Fruit fly (Drosophila melanogaster) whole organism, embryonic: Measurements from ENCODE around the gene Obp99b.

ENCODE experiments used
- Awh ChIP-seq: fragments of 200-800 bp; sonication (Bioruptor generic); IDR thresholded peaks from 2 replicates; pipeline ENCODE4, ENCODE4 v1.3.6; 2022; ENCODE audit warnings: missing biosample characterization, missing genetic modification characterization
- CG10959 ChIP-seq: fragments of 200-800 bp; sonication (Bioruptor generic); IDR thresholded peaks from 2 replicates; pipeline ENCODE4 v1.3.6; 2022; ENCODE audit warnings: missing biosample characterization, missing genetic modification characterization
- CG11504 ChIP-seq: fragments of 200-800 bp; sonication (Bioruptor generic); optimal IDR thresholded peaks from 3 replicates; lab custom pipeline; 2019; ENCODE audit warnings: missing biosample characterization, mild to moderate bottlenecking, missing genetic modification characterization, moderate library complexity
- CG11695 ChIP-seq: fragments of 200-800 bp; sonication (Bioruptor generic); IDR thresholded peaks from 3 replicates; pipeline ENCODE4 v1.3.6; 2022; ENCODE audit warnings: missing biosample characterization, missing genetic modification characterization
- CG12155 ChIP-seq: fragments of 200-800 bp; sonication (Bioruptor generic); optimal IDR thresholded peaks from 3 replicates; lab custom pipeline; 2016; ENCODE audit warnings: missing biosample characterization, missing genetic modification characterization
- CG12299 ChIP-seq: fragments of 200-800 bp; sonication (Bioruptor generic); optimal IDR thresholded peaks from 2 replicates; lab custom pipeline; 2018; ENCODE audit warnings: missing biosample characterization, mild to moderate bottlenecking, missing genetic modification characterization
- CG15073 ChIP-seq: fragments of 200-800 bp; sonication (Bioruptor generic); optimal IDR thresholded peaks from 2 replicates; lab custom pipeline; 2016; ENCODE audit warnings: missing biosample characterization, missing genetic modification characterization
- CG1602 ChIP-seq: fragments of 200-800 bp; sonication (Bioruptor generic); optimal IDR thresholded peaks from 3 replicates; lab custom pipeline; 2016; ENCODE audit warnings: missing biosample characterization, missing genetic modification characterization
- CG16779 ChIP-seq: fragments of 200-800 bp; sonication (Bioruptor generic); IDR thresholded peaks from 2 replicates; pipeline ENCODE4 v1.3.6; 2022; ENCODE audit warnings: missing biosample characterization, missing genetic modification characterization
- CG17328 ChIP-seq: fragments of 200-800 bp; sonication (Bioruptor generic); IDR thresholded peaks from 2 replicates; pipeline ENCODE4 v1.3.6; 2022; ENCODE audit warnings: missing biosample characterization, missing genetic modification characterization
- CG18011 ChIP-seq: fragments of 200-800 bp; sonication (Bioruptor generic); optimal IDR thresholded peaks from 2 replicates; lab custom pipeline; 2017; ENCODE audit warnings: missing biosample characterization, missing genetic modification characterization, mild to moderate bottlenecking, moderate library complexity, missing genotype
- CG2875 ChIP-seq: fragments of 200-800 bp; sonication (Bioruptor generic); optimal IDR thresholded peaks from 2 replicates; lab custom pipeline; 2017; ENCODE audit warnings: missing biosample characterization, mild to moderate bottlenecking, missing genetic modification characterization, missing genetic modification reagents
- CG31388 ChIP-seq: fragments of 200-800 bp; sonication (Bioruptor generic); optimal IDR thresholded peaks from 2 replicates; lab custom pipeline; 2016; ENCODE audit warnings: missing biosample characterization, missing genetic modification characterization
- CG4424 ChIP-seq: fragments of 200-800 bp; sonication (Bioruptor generic); optimal IDR thresholded peaks from 3 replicates; lab custom pipeline; 2016; ENCODE audit warnings: missing biosample characterization, missing genetic modification characterization
- CG6765 ChIP-seq: fragments of 200-800 bp; sonication (Bioruptor generic); optimal IDR thresholded peaks from 3 replicates; lab custom pipeline; 2017; ENCODE audit warnings: missing biosample characterization, mild to moderate bottlenecking, missing genetic modification characterization
- CG6854 ChIP-seq: fragments of 200-800 bp; sonication (Bioruptor generic); optimal IDR thresholded peaks from 3 replicates; lab custom pipeline; 2017; ENCODE audit warnings: missing biosample characterization, mild to moderate bottlenecking, missing genetic modification characterization
- CG7271 ChIP-seq: fragments of 200-800 bp; sonication (Bioruptor generic); optimal IDR thresholded peaks from 2 replicates; lab custom pipeline; 2018; ENCODE audit warnings: missing biosample characterization, mild to moderate bottlenecking, missing genetic modification characterization, moderate library complexity
- CG7372 ChIP-seq: fragments of 200-800 bp; sonication (Bioruptor generic); IDR thresholded peaks from 2 replicates; pipeline ENCODE4 v1.3.6; 2022; ENCODE audit warnings: missing biosample characterization, missing genetic modification characterization
- CG8290 ChIP-seq, 3 experiments: fragments of 200-800 bp; sonication (Bioruptor generic); optimal IDR thresholded peaks; 2 replicates each; lab custom pipeline; 2016 to 2019; ENCODE audit warnings: missing biosample characterization in 3 of 3, missing genetic modification characterization in 3 of 3, mild to moderate bottlenecking in 2 of 3, moderate library complexity in 1 of 3
- CG8388 ChIP-seq: fragments of 200-800 bp; sonication (Bioruptor generic); optimal IDR thresholded peaks from 2 replicates; lab custom pipeline; 2019; ENCODE audit warnings: missing biosample characterization, mild to moderate bottlenecking, missing genetic modification characterization, moderate library complexity
- CTCF ChIP-seq: fragments of 200-800 bp; sonication (Bioruptor generic); optimal IDR thresholded peaks from 2 replicates; lab custom pipeline; 2017; ENCODE audit warnings: missing biosample characterization, mild to moderate bottlenecking, missing genetic modification characterization, moderate library complexity
- E2f1 ChIP-seq: fragments of 200-800 bp; sonication (Bioruptor generic); IDR thresholded peaks from 2 replicates; pipeline ENCODE4 v1.3.6; 2022; ENCODE audit warnings: missing biosample characterization, missing genetic modification characterization
- GATAe ChIP-seq: fragments of 200-800 bp; sonication (Bioruptor generic); conservative IDR thresholded peaks from 2 replicates; pipeline ENCODE4 v1.3.6; 2022; ENCODE audit warnings: missing biosample characterization, missing genetic modification characterization
- HLHmδ ChIP-seq: fragments of 200-800 bp; sonication (Bioruptor generic); optimal IDR thresholded peaks from 2 replicates; lab custom pipeline; 2018; ENCODE audit warnings: missing biosample characterization, mild to moderate bottlenecking, missing genetic modification characterization, moderate library complexity
- Hmx ChIP-seq: fragments of 200-800 bp; sonication (Bioruptor generic); optimal IDR thresholded peaks from 2 replicates; lab custom pipeline; 2016; ENCODE audit warnings: missing biosample characterization, missing genetic modification characterization
- Hr78 ChIP-seq, 2 experiments: fragments of 200-800 bp in 1 of 2; fragments of >200 bp in 1 of 2; sonication (Bioruptor generic) in 1 of 2; optimal IDR thresholded peaks; 2 replicates each; lab custom pipeline; 2017 to 2019; ENCODE audit warnings: missing biosample characterization in 2 of 2, missing genetic modification characterization in 2 of 2, mild to moderate bottlenecking in 1 of 2, moderate library complexity in 1 of 2
- Jarid2 ChIP-seq: fragments of 200-800 bp; sonication (Bioruptor generic); optimal IDR thresholded peaks from 3 replicates; lab custom pipeline; 2017; ENCODE audit warnings: mild to moderate bottlenecking, missing biosample characterization, missing genetic modification reagents, missing genetic modification characterization
- NC2α ChIP-seq: fragments of 200-800 bp; sonication (Bioruptor generic); optimal IDR thresholded peaks from 2 replicates; lab custom pipeline; 2016; ENCODE audit warnings: missing biosample characterization, missing genetic modification characterization
- Sin3A ChIP-seq: fragments of >200 bp; optimal IDR thresholded peaks from 2 replicates; lab custom pipeline; 2018
- Taf1 ChIP-seq: fragments of 200-800 bp; sonication (Bioruptor generic); IDR thresholded peaks from 2 replicates; pipeline ENCODE4 v1.3.6; 2022; ENCODE audit warnings: missing biosample characterization, missing genetic modification characterization
- Vsx1 ChIP-seq: fragments of 200-800 bp; sonication (Bioruptor generic); optimal IDR thresholded peaks from 2 replicates; lab custom pipeline; 2017; ENCODE audit warnings: missing biosample characterization, mild to moderate bottlenecking, missing genetic modification characterization, missing genetic modification reagents
- Xbp1 ChIP-seq: fragments of 200-800 bp; sonication (Bioruptor generic); optimal IDR thresholded peaks from 3 replicates; lab custom pipeline; 2016; ENCODE audit warnings: missing biosample characterization, mild to moderate bottlenecking, missing genetic modification characterization
- abd-A ChIP-seq: fragments of 200-800 bp; sonication (Bioruptor generic); optimal IDR thresholded peaks from 3 replicates; lab custom pipeline; 2019; ENCODE audit warnings: missing biosample characterization, mild to moderate bottlenecking, missing genetic modification characterization, moderate library complexity
- corto ChIP-seq: fragments of 200-800 bp; sonication (Bioruptor generic); optimal IDR thresholded peaks from 2 replicates; lab custom pipeline; 2016; ENCODE audit warnings: missing biosample characterization, mild to moderate bottlenecking, missing genetic modification characterization, moderate library complexity
- dm ChIP-seq: fragments of 200-800 bp; sonication (Bioruptor generic); optimal IDR thresholded peaks from 3 replicates; lab custom pipeline; 2016; ENCODE audit warnings: missing biosample characterization, missing genetic modification characterization
- gcm2 ChIP-seq: fragments of 200-800 bp; sonication (Bioruptor generic); optimal IDR thresholded peaks from 2 replicates; lab custom pipeline; 2016; ENCODE audit warnings: missing biosample characterization, missing genetic modification characterization
- kni ChIP-seq: fragments of 200-800 bp; sonication (Bioruptor generic); optimal IDR thresholded peaks from 3 replicates; lab custom pipeline; 2017; ENCODE audit warnings: mild to moderate bottlenecking, missing biosample characterization, missing genetic modification reagents, missing genetic modification characterization
- knrl ChIP-seq: fragments of 200-800 bp; sonication (Bioruptor generic); IDR thresholded peaks from 3 replicates; pipeline ENCODE4 v1.3.6; 2022; ENCODE audit warnings: missing biosample characterization, missing genetic modification characterization; ENCODE audit not compliant: partially characterized antibody
- luna ChIP-seq: fragments of 200-800 bp; sonication (Bioruptor generic); optimal IDR thresholded peaks from 2 replicates; lab custom pipeline; 2016; ENCODE audit warnings: missing biosample characterization, missing genetic modification characterization
- mld ChIP-seq: fragments of 200-800 bp; sonication (Bioruptor generic); IDR thresholded peaks from 3 replicates; pipeline ENCODE4 v1.3.6; 2022; ENCODE audit warnings: missing biosample characterization, missing genetic modification characterization; ENCODE audit not compliant: partially characterized antibody
- nom ChIP-seq: fragments of 200-800 bp; sonication (Bioruptor generic); optimal IDR thresholded peaks from 2 replicates; lab custom pipeline; 2017; ENCODE audit warnings: missing biosample characterization, missing genetic modification characterization, mild to moderate bottlenecking, moderate library complexity, missing genetic modification reagents
- repo ChIP-seq: fragments of 200-800 bp; sonication (Bioruptor generic); optimal IDR thresholded peaks from 2 replicates; lab custom pipeline; 2016; ENCODE audit warnings: missing biosample characterization, missing genetic modification characterization
- ro ChIP-seq: fragments of 200-800 bp; sonication (Bioruptor generic); IDR thresholded peaks from 2 replicates; pipeline ENCODE4 v1.3.6; 2022; ENCODE audit warnings: missing biosample characterization, missing genetic modification characterization
- row ChIP-seq: fragments of 200-800 bp; sonication (Bioruptor generic); IDR thresholded peaks from 3 replicates; pipeline ENCODE4 v1.3.6; 2022; ENCODE audit warnings: missing biosample characterization, missing genetic modification characterization
- schlank ChIP-seq: fragments of 200-800 bp; sonication (Bioruptor generic); optimal IDR thresholded peaks from 2 replicates; lab custom pipeline; 2018; ENCODE audit warnings: missing biosample characterization, mild to moderate bottlenecking, missing genetic modification characterization
- stwl ChIP-seq: fragments of 200-800 bp; sonication (Bioruptor generic); optimal IDR thresholded peaks from 3 replicates; lab custom pipeline; 2018; ENCODE audit warnings: missing biosample characterization, mild to moderate bottlenecking, missing genetic modification characterization, moderate library complexity
- tna ChIP-seq: fragments of 200-800 bp; sonication (Bioruptor generic); IDR thresholded peaks from 2 replicates; pipeline ENCODE4 v1.3.6; 2022; ENCODE audit warnings: missing biosample characterization, missing genetic modification characterization; ENCODE audit not compliant: partially characterized antibody
- unc-4 ChIP-seq: fragments of 200-800 bp; sonication (Bioruptor generic); IDR thresholded peaks from 2 replicates; pipeline ENCODE4 v1.3.6; 2022; ENCODE audit warnings: missing biosample characterization, missing genetic modification characterization; ENCODE audit not compliant: partially characterized antibody
- usp ChIP-seq: fragments of >200 bp; optimal IDR thresholded peaks from 2 replicates; lab custom pipeline; 2017; ENCODE audit warnings: missing biosample characterization, missing genetic modification characterization
- z ChIP-seq: fragments of 200-800 bp; sonication (Bioruptor generic); IDR thresholded peaks from 3 replicates; pipeline ENCODE4 v1.3.6; 2022; ENCODE audit warnings: missing biosample characterization, missing genetic modification characterization

Obp99b gene

dm6 chr3R:29745056-29745455 is 28.4 kb upstream of the Obp99b start, which contains the start of the genes Wdr24 and IntS11 (continued):
- peak; percentile 89 for TF ChIP-seq CG12155 (GFP tag; lab: Kevin White, UChicago)
- no peak for TF ChIP-seq mld
- no peak for TF ChIP-seq CG6765 (GFP tag; lab: Kevin White, UChicago)
- TF ChIP-seq Hmx (GFP tag; lab: Kevin White, UChicago) = no peak
- TF ChIP-seq CG6854 (GFP tag; lab: Kevin White, UChicago) = no peak
- no peak for TF ChIP-seq NC2α (GFP tag; lab: Kevin White, UChicago)
- TF ChIP-seq CTCF = peak; percentile 41
- peak; percentile 93 for TF ChIP-seq CG7372 (GFP tag; lab: Robert Waterston, UW)
- no peak for TF ChIP-seq kni (GFP tag; lab: Kevin White, UChicago)
- TF ChIP-seq Awh (GFP tag; lab: Robert Waterston, UW) = peak; percentile 74
- TF ChIP-seq CG10959 = 0 out of 2 replicates have a peak, but pooled peaks have one; percentile 30
- no peak for TF ChIP-seq Hr78 (GFP tag; optimal IDR thresholded peaks at IDR 0.05; lab: Kevin White, UChicago)
- TF ChIP-seq CG4424 (GFP tag; lab: Kevin White, UChicago) = peak; percentile 42
- peak; percentile 72; the same call in 2 of the 3 replicates for TF ChIP-seq CG11695 (GFP tag; lab: Robert Waterston, UW)
- no peak for TF ChIP-seq CG7271 (tag; lab: Kevin White, UChicago)
- peak; percentile 90 for TF ChIP-seq E2f1 (GFP tag; lab: Robert Waterston, UW)
- TF ChIP-seq Jarid2 (GFP tag; lab: Kevin White, UChicago) = no peak
- TF ChIP-seq unc-4 (GFP tag; lab: Robert Waterston, UW) = peak; percentile 30; the same call in 1 of the 2 replicates
- TF ChIP-seq CG17328 (GFP tag; lab: Robert Waterston, UW) = peak; percentile 75
- peak; percentile 36; the same call in 1 of the 2 replicates for TF ChIP-seq CG16779 (GFP tag; lab: Robert Waterston, UW)
- peak; percentile 74 for TF ChIP-seq dm (GFP tag; lab: Kevin White, UChicago)
- TF ChIP-seq GATAe (GFP tag; lab: Robert Waterston, UW) = peak; percentile 94
- TF ChIP-seq stwl (tag; lab: Kevin White, UChicago) = peak; percentile 65
- TF ChIP-seq abd-A (tag; lab: Kevin White, UChicago) = no peak
- peak; percentile 86 for TF ChIP-seq Taf1 (GFP tag; lab: Robert Waterston, UW)
- peak; percentile 12 for TF ChIP-seq luna (GFP tag; lab: Kevin White, UChicago)
- TF ChIP-seq CG18011 = peak; percentile 21
- no peak for TF ChIP-seq repo
- no peak for TF ChIP-seq Vsx1 (GFP tag; lab: Kevin White, UChicago)
- peak; percentile 63 for TF ChIP-seq schlank (tag; lab: Kevin White, UChicago)
- peak; percentile 84 for TF ChIP-seq CG1602 (GFP tag; lab: Kevin White, UChicago)
- peak; percentile 93 for TF ChIP-seq Sin3A (lab: Kevin White, UChicago)
- peak; percentile 64 for TF ChIP-seq CG12299
- TF ChIP-seq nom = peak; percentile 79
- peak; percentile 18; the same call in 1 of the 2 replicates for TF ChIP-seq ro (GFP tag; lab: Robert Waterston, UW)
- no peak for TF ChIP-seq z
- TF ChIP-seq corto (GFP tag; lab: Kevin White, UChicago) = no peak
- TF ChIP-seq knrl (GFP tag; lab: Robert Waterston, UW) = no peak; the same call in 2 of the 3 replicates
- no peak for TF ChIP-seq CG2875
- TF ChIP-seq CG11504 = no peak
- peak; percentile 84 for TF ChIP-seq Xbp1
- no peak for TF ChIP-seq CG15073
- peak; percentile 4 for TF ChIP-seq gcm2 (GFP tag; lab: Kevin White, UChicago)
- TF ChIP-seq row (GFP tag; lab: Robert Waterston, UW) = peak; percentile 98
- no peak for TF ChIP-seq HLHmδ (GFP tag; lab: Kevin White, UChicago)
- no peak for TF ChIP-seq CG8388
- TF ChIP-seq CG31388 (GFP tag; lab: Kevin White, UChicago) = peak; percentile 34
- no peak for TF ChIP-seq tna
- no peak for TF ChIP-seq usp (GFP tag; lab: Kevin White, UChicago)
- TF ChIP-seq CG8290 (GFP tag; optimal IDR thresholded peaks at IDR 0.05; lab: Kevin White, UChicago) = no peak
- peak in 1 of 2 experiments; percentile 96 for TF ChIP-seq CG8290 (tag; optimal IDR thresholded peaks at IDR 0.05; lab: Kevin White, UChicago)
